Worm (Caenorhabditis elegans) whole organism, young adult: Measurements from ENCODE around the gene C28H8.3.

Experiments used
- ama-1 ChIP-seq, 3 experiments: fragments of 150-350 bp in 1 of 3; sonication (generic microtip) in 2 of 3; optimal IDR thresholded peaks; 2 replicates each; lab custom pipeline; 2014 to 2018; ENCODE audit warnings: missing biosample characterization in 2 of 3, missing genetic modification characterization in 2 of 3, missing genetic modification reagents in 2 of 3
- nfya-1 ChIP-seq: sonication (generic microtip); optimal IDR thresholded peaks from 2 replicates; lab custom pipeline; 2017; ENCODE audit warnings: antibody characterized with exemption, missing compliant biosample characterization, missing genetic modification characterization, borderline replicate concordance; ENCODE audit not compliant: insufficient read depth
- snpc-4 ChIP-seq, 5 experiments: fragments of 150-350 bp in 1 of 5; sonication (generic microtip) in 4 of 5; optimal IDR thresholded peaks; 2 replicates each; lab custom pipeline; 2014 to 2018; ENCODE audit warnings: missing genetic modification characterization in 5 of 5, missing biosample characterization in 3 of 5, antibody characterized with exemption in 2 of 5, mild to moderate bottlenecking in 2 of 5, missing compliant biosample characterization in 2 of 5, missing genotype in 2 of 5, moderate library complexity in 2 of 5, missing genetic modification reagents in 1 of 5

- TF ChIP-seq nfya-1, result no peak
- TF ChIP-seq snpc-4 (GFP tag; optimal IDR thresholded peaks at IDR 0.05; lab: Kevin White, UChicago), result no peak
- TF ChIP-seq snpc-4 (tag; optimal IDR thresholded peaks at IDR 0.05; lab: Kevin White, UChicago), result no peak
- peak; percentile 60 for TF ChIP-seq ama-1 (optimal IDR thresholded peaks at IDR 0.05; lab: Kevin White, UChicago)
- TF ChIP-seq ama-1 (GFP tag; optimal IDR thresholded peaks at IDR 0.05; lab: Kevin White, UChicago), result no peak
Measured at ce11 chrIII:5949817-5950216, 41.3 kb downstream of the C28H8.3 start.
